Worm (Caenorhabditis elegans): ENCODE results near the gene ctf-4.
A peak's percentile ranks its signal among the peaks of the same experiment; 100 is the strongest.

The ctf-4 gene

ce11 chrV:10961448-10961870, 3.9 kb downstream of the ctf-4 start (continued):
- no peak for TF ChIP-seq daf-12 (tag; optimal IDR thresholded peaks at IDR 0.05)
- TF ChIP-seq mdl-1 (tag; optimal IDR thresholded peaks at IDR 0.05), result peak in 1 of 2 experiments; percentile 2
- TF ChIP-seq snpc-4 (tag; optimal IDR thresholded peaks at IDR 0.05), result no peak
- TF ChIP-seq nhr-11 (tag; optimal IDR thresholded peaks at IDR 0.05), result peak; percentile 86
- no peak; the same call in none of the 2 replicates for TF ChIP-seq tra-1 (GFP tag; IDR thresholded peaks at IDR 0.05)
- no peak for TF ChIP-seq ceh-62 (tag; optimal IDR thresholded peaks at IDR 0.05)
- no peak for TF ChIP-seq Y48G9A.11 (GFP tag; IDR thresholded peaks at IDR 0.05)
- TF ChIP-seq spr-3 (GFP tag; optimal IDR thresholded peaks at IDR 0.05), result no peak
- TF ChIP-seq daf-19 (GFP tag; conservative IDR thresholded peaks at IDR 0.05), result 0 out of 2 replicates have a peak, but pooled peaks have one; percentile 38
- TF ChIP-seq lin-38 (GFP tag; IDR thresholded peaks at IDR 0.05), result peak; percentile 60
- peak; percentile 35 for TF ChIP-seq lin-13 (GFP tag; optimal IDR thresholded peaks at IDR 0.05)
- TF ChIP-seq hlh-11 (tag; optimal IDR thresholded peaks at IDR 0.05), result peak; percentile 84
- TF ChIP-seq dmd-8 (GFP tag; IDR thresholded peaks at IDR 0.05), result no peak
- TF ChIP-seq egl-27 (tag; optimal IDR thresholded peaks at IDR 0.05), result no peak
- no peak for TF ChIP-seq ZK546.5 (tag; optimal IDR thresholded peaks at IDR 0.05)
- TF ChIP-seq unc-130 (GFP tag; optimal IDR thresholded peaks at IDR 0.05), result no peak
- TF ChIP-seq rbr-2 (tag; optimal IDR thresholded peaks at IDR 0.05), result peak; percentile 65
- TF ChIP-seq lin-39 (tag; optimal IDR thresholded peaks at IDR 0.05), result no peak
- TF ChIP-seq mep-1 (tag; optimal IDR thresholded peaks at IDR 0.05), result peak; percentile 60
- TF ChIP-seq nhr-28 (tag; optimal IDR thresholded peaks at IDR 0.05), result peak; percentile 28
- no peak for TF ChIP-seq ceh-28 (tag; optimal IDR thresholded peaks at IDR 0.05)
- TF ChIP-seq ceh-20 (GFP tag; IDR thresholded peaks at IDR 0.05), result peak; percentile 56
- TF ChIP-seq F44E2.7 (GFP tag; IDR thresholded peaks at IDR 0.05), result no peak
- peak; percentile 52 for TF ChIP-seq dve-1 (tag; optimal IDR thresholded peaks at IDR 0.05; ENCODE audit: insufficient read depth)
- TF ChIP-seq attf-4 (tag; optimal IDR thresholded peaks at IDR 0.05), result no peak
- TF ChIP-seq dmd-6 (GFP tag; IDR thresholded peaks at IDR 0.05), result peak; percentile 58
- no peak for TF ChIP-seq madf-5 (GFP tag; IDR thresholded peaks at IDR 0.05)
- no peak for TF ChIP-seq cey-2 (tag; optimal IDR thresholded peaks at IDR 0.05; ENCODE audit: borderline replicate concordance, insufficient read depth)
- TF ChIP-seq lim-7 (GFP tag; IDR thresholded peaks at IDR 0.05), result no peak
- peak; percentile 68 for TF ChIP-seq ces-1 (GFP tag; optimal IDR thresholded peaks at IDR 0.05)
- TF ChIP-seq ztf-11 (tag; optimal IDR thresholded peaks at IDR 0.05), result no peak
- TF ChIP-seq tag-97 (GFP tag; IDR thresholded peaks at IDR 0.05), result no peak
- no peak for TF ChIP-seq lir-3 (tag; optimal IDR thresholded peaks at IDR 0.05)
- TF ChIP-seq duxl-1 (tag; optimal IDR thresholded peaks at IDR 0.05; ENCODE audit: poor library complexity), result no peak
- TF ChIP-seq fos-1 (tag; optimal IDR thresholded peaks at IDR 0.05), result no peak
- TF ChIP-seq nhr-111 (GFP tag; optimal IDR thresholded peaks at IDR 0.05), result no peak
- TF ChIP-seq madf-9 (GFP tag; conservative IDR thresholded peaks at IDR 0.05), result no peak
- no peak for TF ChIP-seq aly-2 (tag; optimal IDR thresholded peaks at IDR 0.05)
- TF ChIP-seq fkh-10 (GFP tag; optimal IDR thresholded peaks at IDR 0.05), result peak; percentile 89
- TF ChIP-seq nhr-10 (tag; optimal IDR thresholded peaks at IDR 0.05), result no peak
- TF ChIP-seq F26F4.8 (GFP tag; conservative IDR thresholded peaks at IDR 0.05), result no peak
- TF ChIP-seq daf-8 (GFP tag; IDR thresholded peaks at IDR 0.05), result no peak
- no peak for TF ChIP-seq nhr-77 (tag; optimal IDR thresholded peaks at IDR 0.05)
- peak; percentile 60 for TF ChIP-seq F37D6.2 (tag; optimal IDR thresholded peaks at IDR 0.05)
- no peak for TF ChIP-seq nhr-76 (tag; optimal IDR thresholded peaks at IDR 0.05)
- TF ChIP-seq ama-1 (optimal IDR thresholded peaks at IDR 0.05), result peak; percentile 6
- peak; percentile 64; the same call in 1 of the 2 replicates for TF ChIP-seq hmg-1.1 (GFP tag; IDR thresholded peaks at IDR 0.05)
- TF ChIP-seq set-16 (GFP tag; IDR thresholded peaks at IDR 0.05), result peak; percentile 45
- TF ChIP-seq ctbp-1 (GFP tag; IDR thresholded peaks at IDR 0.05), result peak; percentile 84
- TF ChIP-seq Y5F2A.4 (GFP tag; optimal IDR thresholded peaks at IDR 0.05), result no peak
- no peak for TF ChIP-seq ztf-7 (tag; optimal IDR thresholded peaks at IDR 0.05)
- no peak for TF ChIP-seq spr-1 (tag; optimal IDR thresholded peaks at IDR 0.05)
- TF ChIP-seq D1046.2 (GFP tag; IDR thresholded peaks at IDR 0.05), result 0 out of 2 replicates have a peak, but pooled peaks have one; percentile 10

All from whole organism, L4 larva.